Fruit fly (Drosophila melanogaster) ovary, adult (tissue): ENCODE data around the gene KaiR1D.
A peak's percentile ranks its signal among the peaks of the same experiment; 100 is the strongest.

Experiments used
- CG17801 ChIP-seq: fragments of 200-800 bp; optimal IDR thresholded peaks from 2 replicates; lab custom pipeline; 2019; ENCODE audit warnings: missing biosample characterization, mild to moderate bottlenecking, missing genetic modification characterization, moderate library complexity; ENCODE audit not compliant: partially characterized antibody

The KaiR1D gene

DNA sequence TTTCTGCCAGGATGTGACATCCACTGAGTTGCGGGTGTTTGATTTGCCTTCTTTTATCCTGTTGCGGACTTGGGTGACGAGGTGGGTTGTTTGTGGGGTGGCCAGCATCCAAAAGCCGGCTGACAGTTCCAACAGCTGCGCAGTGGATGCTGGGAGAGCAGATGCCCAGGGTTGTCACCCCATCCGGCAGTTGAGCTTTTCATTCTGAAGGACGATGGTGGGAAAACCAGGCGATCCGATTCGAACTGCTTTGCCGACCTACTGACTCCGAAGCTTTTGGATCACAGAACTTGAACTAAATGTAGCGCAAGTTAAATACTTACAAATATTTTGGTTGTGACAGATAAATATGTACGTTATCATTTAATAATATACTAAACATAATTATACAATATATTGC is at the start of gene KaiR1D:
Gene KaiR1D (minus strand): TSS at position 28 of the 400 bp plus-strand sequence.
- TF ChIP-seq CG17801 (GFP tag; lab: Kevin White, UChicago): no peak

DNA sequence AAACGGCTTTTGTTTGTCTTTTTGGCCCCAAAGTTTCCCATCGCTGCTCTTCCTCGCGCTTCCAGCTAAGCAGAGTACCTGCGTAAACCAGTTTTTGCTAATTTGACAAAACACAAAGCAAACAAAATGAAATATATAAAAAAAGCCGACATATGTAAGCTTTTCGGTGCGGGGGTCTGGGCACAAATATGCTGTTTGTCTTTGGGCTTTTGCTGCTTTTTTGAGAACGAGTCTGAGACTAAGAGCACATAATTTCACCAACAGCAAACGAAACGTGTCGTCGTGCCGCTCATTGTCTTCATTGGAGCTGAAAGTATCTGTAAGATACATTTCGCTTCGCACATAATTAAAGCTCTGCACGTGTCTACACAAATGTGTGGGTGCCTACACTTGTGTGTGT is 49.8 kb upstream of the KaiR1D start:
- TF ChIP-seq CG17801 (GFP tag; lab: Kevin White, UChicago): no peak

DNA sequence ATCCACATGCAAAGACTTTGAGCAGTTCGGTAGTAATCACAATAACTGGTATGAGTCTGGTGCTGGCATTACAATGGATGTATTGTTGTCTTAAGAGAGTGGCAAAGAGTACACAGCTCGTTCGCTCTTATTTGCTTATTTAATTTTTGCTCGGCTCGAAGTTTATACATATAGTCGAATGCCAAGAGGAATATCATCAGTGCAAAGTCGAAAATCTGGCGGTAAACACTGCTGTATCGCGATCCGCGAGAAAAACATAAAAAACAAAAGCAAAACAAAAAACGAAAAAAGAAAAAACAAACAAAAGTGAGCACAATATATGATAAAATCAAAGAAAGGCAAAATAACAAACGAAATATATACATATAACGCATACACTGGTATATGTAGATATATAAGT is 48.1 kb upstream of the KaiR1D start, which contains the start of gene hdly:
Gene hdly (plus strand): TSS at position 194 of the 400 bp plus-strand sequence.
- peak; percentile 96 for TF ChIP-seq CG17801 (GFP tag; lab: Kevin White, UChicago)

DNA sequence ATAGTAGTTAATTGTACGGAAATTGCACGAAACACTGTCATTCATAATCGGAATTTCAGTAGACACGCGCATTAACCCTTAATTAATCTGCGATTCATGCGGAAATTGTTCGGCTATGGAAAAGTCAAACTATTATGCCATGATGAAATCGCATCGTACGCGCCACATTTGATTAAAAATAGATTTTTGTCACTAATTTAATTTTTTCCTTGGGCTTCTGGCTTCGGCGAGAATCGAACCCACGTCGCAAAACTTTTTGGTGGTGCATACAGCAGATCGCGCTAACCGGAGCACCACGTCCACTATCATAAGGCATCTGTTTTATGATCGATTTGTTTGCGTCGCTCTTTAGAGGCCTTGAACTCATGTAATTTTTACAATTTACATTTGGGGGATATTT is 46.7 kb upstream of the KaiR1D start:
- no peak for TF ChIP-seq CG17801 (GFP tag; lab: Kevin White, UChicago)

DNA sequence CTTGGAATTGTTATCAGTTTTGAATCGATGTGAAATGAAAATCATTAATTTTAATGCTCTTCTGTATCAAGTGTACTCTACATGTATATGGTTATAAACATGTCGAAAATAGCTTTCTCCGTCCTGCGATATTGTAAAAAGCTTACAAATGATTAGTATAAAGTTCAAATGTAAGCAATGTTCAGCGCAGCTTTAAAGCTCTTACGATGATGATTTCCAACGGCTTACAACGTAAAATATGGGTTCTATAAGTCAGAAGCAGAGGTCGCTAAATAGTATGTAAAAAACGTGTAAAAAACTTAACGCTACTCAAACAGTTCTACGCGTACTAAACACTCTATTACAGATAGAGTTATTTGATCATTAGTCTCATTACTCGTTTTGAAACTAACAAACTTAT is 42.6 kb upstream of the KaiR1D start:
- no peak for TF ChIP-seq CG17801 (GFP tag; lab: Kevin White, UChicago)

DNA sequence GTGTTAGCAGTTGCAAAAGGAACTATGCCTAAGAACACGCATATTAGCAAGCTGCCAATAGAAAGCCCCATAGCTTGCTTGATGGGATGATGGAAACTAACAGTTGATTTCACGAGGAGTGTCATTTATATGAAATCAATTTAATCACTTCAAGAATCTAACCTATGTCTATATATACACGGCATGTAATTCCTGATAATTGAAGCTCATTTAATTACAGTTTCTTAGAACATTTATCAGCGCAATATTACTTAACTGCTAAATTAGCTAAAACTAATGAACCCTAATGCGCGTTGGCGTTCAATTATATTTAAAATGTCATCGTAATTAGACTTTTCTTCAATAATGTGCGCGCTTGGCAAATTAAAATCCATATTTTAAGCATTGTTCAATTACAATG is 39.4 kb upstream of the KaiR1D start, which contains the start of gene TotX:
Gene TotX (minus strand): TSS at position 101 of the 400 bp plus-strand sequence.
- TF ChIP-seq CG17801 (GFP tag; lab: Kevin White, UChicago): no peak

DNA sequence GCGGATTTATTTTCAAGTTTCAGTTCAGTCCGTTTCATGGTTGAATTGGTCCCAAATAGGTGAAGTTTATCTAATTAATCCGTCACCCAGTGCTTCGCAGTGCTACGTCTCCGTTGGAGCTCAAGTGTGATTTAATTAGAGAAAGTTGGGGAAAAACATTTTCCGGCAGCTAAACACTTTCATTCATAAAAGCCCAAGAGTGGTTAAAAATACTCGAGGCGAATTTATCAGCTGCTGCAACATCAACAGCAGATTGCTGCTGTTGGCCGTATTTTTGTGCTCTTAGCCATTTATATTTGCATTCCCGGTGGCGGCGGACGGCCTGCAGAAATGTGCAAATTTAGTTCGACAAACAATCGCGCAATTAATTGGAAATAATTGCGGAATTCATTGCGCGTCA is 35.6 kb upstream of the KaiR1D start, which contains the start of gene Grik:
Gene Grik (plus strand): TSS at position 301 of the 400 bp plus-strand sequence.
- TF ChIP-seq CG17801 (GFP tag; lab: Kevin White, UChicago): no peak

DNA sequence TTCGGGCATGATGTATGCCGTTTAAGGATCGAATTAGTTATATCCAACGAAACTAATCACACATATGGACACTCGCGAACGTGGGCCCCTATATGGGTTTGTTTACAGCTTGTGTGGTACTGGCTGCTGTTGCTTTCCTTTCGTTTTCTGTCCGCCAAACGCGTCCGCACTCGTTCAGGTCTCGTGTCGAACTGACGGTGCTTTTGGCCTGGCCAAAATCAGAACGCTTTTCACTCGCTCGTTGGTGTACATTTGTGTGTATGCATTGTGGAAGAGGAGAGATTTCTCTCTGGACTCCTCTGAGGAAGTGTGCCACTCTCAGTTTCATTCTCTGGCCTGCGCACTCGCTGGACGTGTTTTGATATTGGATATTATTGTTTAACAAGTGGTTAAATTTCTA is 31.1 kb upstream of the KaiR1D start, which contains the start of gene Ktl:
Gene Ktl (minus strand): TSS at position 193 of the 400 bp plus-strand sequence.
- TF ChIP-seq CG17801 (GFP tag; lab: Kevin White, UChicago): no peak

DNA sequence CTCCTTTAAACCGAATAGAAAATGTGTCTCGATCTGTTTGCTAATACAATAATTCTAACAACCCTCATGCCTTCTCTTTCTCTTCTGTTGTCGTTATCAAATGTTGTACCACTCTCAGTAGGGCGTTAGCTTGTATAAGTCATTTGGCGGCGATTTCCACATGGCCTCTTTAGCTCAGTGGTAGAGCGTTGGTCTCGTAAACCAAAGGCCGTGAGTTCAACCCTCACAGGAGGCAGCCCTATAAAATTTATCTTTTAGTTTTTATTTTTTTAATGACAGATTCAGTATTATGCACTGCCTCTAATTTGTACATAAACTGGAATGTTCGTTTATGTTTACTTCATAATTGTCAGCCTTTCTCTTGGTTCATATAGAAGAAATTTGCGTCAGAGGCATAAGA is 25.5 kb upstream of the KaiR1D start:
- no peak for TF ChIP-seq CG17801 (GFP tag; lab: Kevin White, UChicago)

DNA sequence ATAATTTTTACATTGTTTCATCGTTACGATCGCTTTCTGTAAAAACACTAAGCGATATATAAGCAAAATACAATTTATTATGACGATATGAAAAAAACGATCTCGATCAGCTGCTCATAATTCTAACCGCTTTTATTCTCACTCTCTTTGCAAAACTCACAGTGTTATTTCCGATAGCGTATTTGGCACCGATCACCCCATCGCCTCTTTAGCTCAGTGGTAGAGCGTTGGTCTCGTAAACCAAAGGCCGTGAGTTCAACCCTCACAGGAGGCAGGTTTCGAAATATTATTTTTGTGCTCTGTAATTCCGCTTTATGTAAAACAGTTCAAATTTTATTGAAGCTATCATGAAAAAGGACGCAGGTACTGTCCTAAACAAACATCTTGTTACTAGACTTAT is 24.9 kb upstream of the KaiR1D start:
- peak; percentile 38 for TF ChIP-seq CG17801 (GFP tag; lab: Kevin White, UChicago)

DNA sequence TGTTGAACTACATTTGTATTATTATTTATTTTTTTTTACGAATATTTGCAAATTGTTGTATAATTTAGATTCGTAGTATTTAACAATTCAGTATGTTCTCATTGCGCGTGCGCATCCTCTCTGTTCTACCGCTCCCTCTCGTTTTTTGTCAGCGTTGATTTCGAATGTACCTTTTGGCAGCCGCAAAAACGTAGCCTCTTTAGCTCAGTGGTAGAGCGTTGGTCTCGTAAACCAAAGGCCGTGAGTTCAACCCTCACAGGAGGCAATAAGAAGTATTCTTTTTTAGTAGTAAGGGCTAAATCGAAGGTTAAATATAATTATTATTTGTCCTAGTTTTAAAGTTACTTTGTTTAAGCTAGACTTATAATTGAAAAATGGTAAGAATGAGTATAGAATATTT is 24.5 kb upstream of the KaiR1D start:
- TF ChIP-seq CG17801 (GFP tag; lab: Kevin White, UChicago): no peak

DNA sequence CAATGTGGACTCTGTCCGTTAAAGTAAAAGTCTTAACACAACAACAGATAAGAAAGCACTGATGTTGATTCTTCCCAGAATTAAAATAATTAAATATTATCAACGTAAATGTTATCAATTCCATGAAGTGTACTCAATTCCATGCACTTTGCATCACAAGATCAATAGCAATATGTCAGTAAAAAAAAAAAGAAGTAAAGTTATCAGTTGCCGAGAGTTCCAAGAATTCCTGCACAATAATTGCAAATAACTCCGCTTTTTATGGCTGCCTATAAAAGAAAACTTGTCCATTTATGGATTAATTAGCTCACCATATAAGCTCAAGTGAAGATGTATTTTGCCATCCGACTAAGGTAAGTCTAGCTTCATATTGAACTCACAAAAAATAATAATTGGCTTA is 11.4 kb upstream of the KaiR1D start, which contains the start of gene TotZ:
Gene TotZ (plus strand): TSS at position 301 of the 400 bp plus-strand sequence.
- TF ChIP-seq CG17801 (GFP tag; lab: Kevin White, UChicago): no peak

DNA sequence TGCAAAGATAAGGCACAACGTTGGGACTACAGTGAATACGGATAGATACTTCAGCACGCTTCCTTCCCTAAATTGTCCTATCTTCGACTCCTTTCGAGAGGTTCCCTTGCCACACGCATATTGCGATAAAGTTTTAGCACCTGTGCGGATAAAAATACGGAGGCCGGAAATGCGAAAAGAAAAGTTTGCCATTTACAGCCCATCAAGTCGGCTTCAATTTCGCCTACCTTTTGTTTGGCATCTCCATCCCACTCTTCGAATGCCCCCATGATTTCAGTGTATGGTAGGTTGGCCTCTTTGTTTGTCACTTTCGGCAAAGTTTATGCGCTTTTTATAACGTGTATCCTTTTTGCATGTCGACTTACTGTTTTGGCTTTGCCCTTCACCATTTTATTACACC is 10.6 kb upstream of the KaiR1D start:
- TF ChIP-seq CG17801 (GFP tag; lab: Kevin White, UChicago): no peak

DNA sequence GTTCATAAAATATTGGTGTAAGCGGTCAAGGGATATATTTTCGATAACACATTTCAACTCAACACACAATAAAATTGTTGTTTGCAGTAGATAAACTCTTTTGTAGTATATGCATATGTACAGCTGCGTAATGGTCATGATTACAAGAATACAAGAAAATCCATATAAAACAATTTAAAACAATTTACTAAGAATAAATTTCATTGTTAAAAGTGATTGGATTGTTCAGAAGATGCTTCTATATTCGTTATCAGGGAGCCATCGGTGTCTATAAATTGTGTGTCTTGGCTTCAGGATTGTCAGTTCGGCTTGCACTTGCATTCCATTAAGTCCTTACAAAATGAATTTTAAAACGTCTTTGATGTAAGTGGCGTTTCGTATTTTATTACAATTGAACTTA is 7.6 kb upstream of the KaiR1D start, which contains the start of gene TotB:
Gene TotB (plus strand): TSS at position 301 of the 400 bp plus-strand sequence.
- TF ChIP-seq CG17801 (GFP tag; lab: Kevin White, UChicago): no peak

DNA sequence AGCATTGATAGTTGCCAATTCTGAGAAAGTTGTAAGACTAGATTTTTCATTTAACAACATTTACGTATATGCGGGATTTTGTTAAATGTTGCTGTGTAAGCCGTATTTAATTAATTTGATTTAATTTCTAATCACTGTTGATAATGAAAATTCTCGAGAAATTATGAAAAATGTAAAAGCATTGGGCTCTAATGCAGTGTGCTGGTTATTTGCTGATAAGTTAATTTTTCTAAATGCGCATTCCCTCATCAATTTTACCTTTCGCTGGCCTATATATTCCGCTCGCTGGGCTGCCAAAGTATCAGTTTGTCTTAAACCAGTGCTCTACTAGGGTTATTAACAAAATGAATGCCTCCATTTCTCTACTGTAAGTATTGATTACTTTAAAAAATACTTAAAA is 6.7 kb upstream of the KaiR1D start, which contains the start of gene TotC:
Gene TotC (plus strand): TSS at position 301 of the 400 bp plus-strand sequence.
- TF ChIP-seq CG17801 (GFP tag; lab: Kevin White, UChicago): no peak

DNA sequence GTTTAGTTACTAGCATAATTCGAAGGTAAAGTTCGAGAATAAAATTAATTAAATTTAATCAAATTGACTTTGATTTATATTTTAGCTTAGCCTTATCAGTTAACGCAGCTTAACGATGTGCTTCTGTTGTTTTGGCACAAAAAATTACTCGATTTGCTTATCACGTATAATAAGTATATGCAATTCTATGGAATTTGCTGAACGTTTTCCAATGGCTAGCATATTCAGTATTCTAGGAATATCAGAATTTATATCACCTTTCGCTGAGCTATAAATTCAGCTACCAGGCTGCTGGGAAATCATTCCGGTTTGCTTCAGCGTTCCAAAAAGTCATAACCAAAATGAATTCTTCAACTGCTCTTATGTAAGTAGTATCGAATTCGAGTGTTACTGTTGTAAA is 4.7 kb upstream of the KaiR1D start, which contains the start of gene TotA:
Gene TotA (plus strand): TSS at position 301 of the 400 bp plus-strand sequence.
- TF ChIP-seq CG17801 (GFP tag; lab: Kevin White, UChicago): no peak
